Worm (Caenorhabditis elegans) whole organism, L1 larva: ENCODE measurements around the gene nhr-119.

ENCODE experiments used
- C04F5.9 ChIP-seq: sonication (generic microtip); optimal IDR thresholded peaks from 2 replicates; lab custom pipeline; 2016; ENCODE audit warnings: missing genetic modification characterization, missing compliant biosample characterization
- aha-1 ChIP-seq: fragments of 150-350 bp; optimal IDR thresholded peaks from 2 replicates; lab custom pipeline; 2014; ENCODE audit warnings: missing biosample characterization, missing genetic modification characterization
- alr-1 ChIP-seq: fragments of 200-800 bp; sonication (Bioruptor generic); optimal IDR thresholded peaks from 2 replicates; lab custom pipeline; 2018; ENCODE audit warnings: borderline replicate concordance, mild to moderate bottlenecking, missing genetic modification characterization, missing compliant biosample characterization
- aly-2 ChIP-seq: fragments of 150-350 bp; optimal IDR thresholded peaks from 2 replicates; lab custom pipeline; 2014; ENCODE audit warnings: missing biosample characterization, missing genetic modification characterization
- ceh-88 ChIP-seq: fragments of 200-800 bp; sonication (Bioruptor generic); IDR thresholded peaks from 2 replicates; pipeline ENCODE4 v1.3.6; 2022; ENCODE audit warnings: missing genetic modification characterization, missing compliant biosample characterization
- ces-1 ChIP-seq: fragments of 150-350 bp; optimal IDR thresholded peaks from 2 replicates; lab custom pipeline; 2014; ENCODE audit warnings: missing biosample characterization, missing genetic modification reagents, missing genetic modification characterization
- efl-1 ChIP-seq, 4 experiments: fragments of 150-350 bp; optimal IDR thresholded peaks in 3 of 4; peaks in 1 of 4; 1 replicate in 1 of 4; 2 replicates in 3 of 4; lab custom pipeline; 2014; ENCODE audit warnings: missing biosample characterization in 2 of 4, missing genetic modification characterization in 2 of 4, missing genetic modification reagents in 2 of 4
- egl-13 ChIP-seq: sonication (generic microtip); optimal IDR thresholded peaks from 2 replicates; lab custom pipeline; 2016; ENCODE audit warnings: missing genotype, missing genetic modification reagents, missing genetic modification characterization, missing compliant biosample characterization
- fkh-10 ChIP-seq: sonication (generic microtip); optimal IDR thresholded peaks from 2 replicates; lab custom pipeline; 2017; ENCODE audit warnings: missing biosample characterization, missing genetic modification reagents, missing genetic modification characterization
- fkh-4 ChIP-seq: sonication (generic microtip); optimal IDR thresholded peaks from 2 replicates; lab custom pipeline; 2016; ENCODE audit warnings: missing compliant biosample characterization, missing genetic modification characterization, borderline replicate concordance
- fos-1 ChIP-seq: fragments of 150-350 bp; optimal IDR thresholded peaks from 2 replicates; lab custom pipeline; 2014; ENCODE audit warnings: missing biosample characterization, missing genetic modification characterization
- grh-1 ChIP-seq: fragments of 200-800 bp; sonication (Bioruptor generic); IDR thresholded peaks from 2 replicates; pipeline ENCODE4 v1.3.6; 2022; ENCODE audit warnings: missing genetic modification reagents, missing genetic modification characterization, missing compliant biosample characterization
- hlh-17 ChIP-seq: fragments of 200-800 bp; sonication (Bioruptor generic); optimal IDR thresholded peaks from 2 replicates; lab custom pipeline; 2018; ENCODE audit warnings: missing genetic modification characterization, mild to moderate bottlenecking, missing compliant biosample characterization, moderate library complexity, borderline replicate concordance
- hlh-4 ChIP-seq: sonication (generic microtip); optimal IDR thresholded peaks from 2 replicates; lab custom pipeline; 2016; ENCODE audit warnings: mild to moderate bottlenecking, missing genetic modification characterization, missing compliant biosample characterization
- hpl-2 ChIP-seq: fragments of 150-350 bp; optimal IDR thresholded peaks from 2 replicates; lab custom pipeline; 2014; ENCODE audit warnings: missing biosample characterization, missing genetic modification reagents, missing genetic modification characterization
- irx-1 ChIP-seq: sonication (generic microtip); optimal IDR thresholded peaks from 2 replicates; lab custom pipeline; 2016; ENCODE audit warnings: missing genetic modification characterization, missing compliant biosample characterization
- isw-1 ChIP-seq: fragments of 200-800 bp; sonication (Bioruptor generic); IDR thresholded peaks from 2 replicates; pipeline ENCODE4 v1.3.6; 2022; ENCODE audit warnings: missing genetic modification characterization, missing compliant biosample characterization
- jun-1 ChIP-seq: fragments of 150-350 bp; optimal IDR thresholded peaks from 2 replicates; lab custom pipeline; 2014; ENCODE audit warnings: missing biosample characterization, missing genetic modification reagents, missing genetic modification characterization
- lin-13 ChIP-seq: fragments of 150-350 bp; optimal IDR thresholded peaks from 2 replicates; lab custom pipeline; 2014; ENCODE audit warnings: missing biosample characterization, missing genetic modification reagents, missing genetic modification characterization
- lin-14 ChIP-seq: fragments of 200-800 bp; sonication (Bioruptor generic); optimal IDR thresholded peaks from 2 replicates; lab custom pipeline; 2018; ENCODE audit warnings: mild to moderate bottlenecking, missing genetic modification characterization, moderate library complexity, missing compliant biosample characterization
- lin-15B ChIP-seq: fragments of 150-350 bp; sonication (generic microtip); optimal IDR thresholded peaks from 3 replicates; lab custom pipeline; 2014; ENCODE audit warnings: missing biosample characterization, missing genetic modification characterization
- lin-35 ChIP-seq, 2 experiments: fragments of 150-350 bp; optimal IDR thresholded peaks; 2 replicates each; lab custom pipeline; 2014; ENCODE audit warnings: missing biosample characterization in 2 of 2, missing genetic modification characterization in 2 of 2, missing genetic modification reagents in 2 of 2
- lir-3 ChIP-seq: sonication (generic microtip); optimal IDR thresholded peaks from 2 replicates; lab custom pipeline; 2016; ENCODE audit warnings: mild to moderate bottlenecking, missing genetic modification characterization, moderate library complexity, missing compliant biosample characterization; ENCODE audit not compliant: poor library complexity
- mab-9 ChIP-seq: fragments of 200-800 bp; sonication (Bioruptor generic); IDR thresholded peaks from 2 replicates; pipeline ENCODE4 v1.3.6; 2022; ENCODE audit warnings: missing genetic modification reagents, missing genetic modification characterization, missing compliant biosample characterization
- nhr-11 ChIP-seq: fragments of 150-350 bp; optimal IDR thresholded peaks from 2 replicates; lab custom pipeline; 2014; ENCODE audit warnings: missing biosample characterization, missing genetic modification characterization
- nhr-12 ChIP-seq: sonication (generic microtip); optimal IDR thresholded peaks from 2 replicates; lab custom pipeline; 2017; ENCODE audit warnings: missing biosample characterization, missing genetic modification characterization
- nhr-28 ChIP-seq: fragments of 150-350 bp; optimal IDR thresholded peaks from 2 replicates; lab custom pipeline; 2014; ENCODE audit warnings: missing biosample characterization, missing genetic modification characterization
- nhr-47 ChIP-seq: sonication (generic microtip); optimal IDR thresholded peaks from 2 replicates; lab custom pipeline; 2016; ENCODE audit warnings: mild to moderate bottlenecking, missing genetic modification characterization, moderate library complexity, missing compliant biosample characterization
- nhr-76 ChIP-seq: sonication (generic microtip); optimal IDR thresholded peaks from 2 replicates; lab custom pipeline; 2017; ENCODE audit warnings: missing biosample characterization, missing genetic modification characterization
- nhr-77 ChIP-seq: fragments of 150-350 bp; optimal IDR thresholded peaks from 2 replicates; lab custom pipeline; 2014; ENCODE audit warnings: missing biosample characterization, missing genetic modification characterization
- nhr-85 ChIP-seq: sonication (generic microtip); peaks from one replicate; lab custom pipeline; 2016; ENCODE audit warnings: missing genetic modification characterization, inconsistent platforms, missing compliant biosample characterization
- pax-3 ChIP-seq: fragments of 200-800 bp; sonication (Bioruptor generic); optimal IDR thresholded peaks from 2 replicates; lab custom pipeline; 2018; ENCODE audit warnings: mild to moderate bottlenecking, missing genetic modification characterization, moderate library complexity, missing compliant biosample characterization
- skn-1 ChIP-seq: fragments of 150-350 bp; optimal IDR thresholded peaks from 2 replicates; lab custom pipeline; 2014; ENCODE audit warnings: missing biosample characterization, missing genetic modification characterization
- snu-23 ChIP-seq: sonication (generic microtip); optimal IDR thresholded peaks from 2 replicates; lab custom pipeline; 2016; ENCODE audit warnings: missing genetic modification characterization, missing compliant biosample characterization
- sptf-1 ChIP-seq: fragments of 150-350 bp; optimal IDR thresholded peaks from 2 replicates; lab custom pipeline; 2014; ENCODE audit warnings: missing biosample characterization, missing genetic modification characterization
- sup-37 ChIP-seq: fragments of 200-800 bp; sonication (Bioruptor generic); optimal IDR thresholded peaks from 2 replicates; lab custom pipeline; 2018; ENCODE audit warnings: mild to moderate bottlenecking, missing genetic modification characterization, missing compliant biosample characterization
- tbx-2 ChIP-seq: sonication (generic microtip); optimal IDR thresholded peaks from 2 replicates; lab custom pipeline; 2016; ENCODE audit warnings: missing genetic modification characterization, missing compliant biosample characterization
- xbp-1 ChIP-seq: sonication (generic microtip); optimal IDR thresholded peaks from 2 replicates; lab custom pipeline; 2016; ENCODE audit warnings: missing genetic modification characterization, missing compliant biosample characterization
- zag-1 ChIP-seq: fragments of 150-350 bp; optimal IDR thresholded peaks from 2 replicates; lab custom pipeline; 2014; ENCODE audit warnings: missing biosample characterization, missing genetic modification characterization
- zip-4 ChIP-seq: fragments of 200-800 bp; sonication (Bioruptor generic); optimal IDR thresholded peaks from 2 replicates; lab custom pipeline; 2018; ENCODE audit warnings: mild to moderate bottlenecking, missing genetic modification characterization, moderate library complexity, missing compliant biosample characterization

The nhr-119 gene

ce11 chrII:2800550-2801233 lies at the start of gene nhr-119 (continued):
- peak; percentile 4 for TF ChIP-seq skn-1
- TF ChIP-seq alr-1 = no peak
- TF ChIP-seq nhr-76 (tag; lab: Kevin White, UChicago) = no peak
- TF ChIP-seq sptf-1 (tag; lab: Kevin White, UChicago) = no peak
- TF ChIP-seq zag-1 (tag; lab: Kevin White, UChicago) = no peak
- peak; percentile 71 for TF ChIP-seq grh-1 (GFP tag; lab: Robert Waterston, UW)
- peak; percentile 61 to 65 for TF ChIP-seq efl-1 (optimal IDR thresholded peaks at IDR 0.05; lab: Kevin White, UChicago)
- peak; percentile 23 to 95 for TF ChIP-seq efl-1 (GFP tag; optimal IDR thresholded peaks at IDR 0.05 in 1 of 2; lab: Kevin White, UChicago)
- TF ChIP-seq irx-1 (tag; lab: Kevin White, UChicago) = peak; percentile 28
- no peak for TF ChIP-seq hlh-17 (GFP tag; lab: Kevin White, UChicago)
- TF ChIP-seq egl-13 (tag; lab: Kevin White, UChicago) = no peak
- TF ChIP-seq xbp-1 (tag; lab: Kevin White, UChicago) = peak; percentile 50
- TF ChIP-seq sup-37 (GFP tag; lab: Kevin White, UChicago) = no peak
- TF ChIP-seq tbx-2 (tag; lab: Kevin White, UChicago) = peak; percentile 77
- no peak for TF ChIP-seq fos-1 (tag; lab: Kevin White, UChicago)
- peak; percentile 83 for TF ChIP-seq lin-14
- no peak for TF ChIP-seq pax-3 (tag; lab: Kevin White, UChicago)
- no peak for TF ChIP-seq nhr-12 (tag; lab: Kevin White, UChicago)
- TF ChIP-seq C04F5.9 (tag; lab: Kevin White, UChicago) = no peak
- TF ChIP-seq ces-1 (GFP tag; lab: Kevin White, UChicago) = no peak
- no peak for TF ChIP-seq hlh-4 (tag; lab: Kevin White, UChicago)
- TF ChIP-seq nhr-77 (tag; lab: Kevin White, UChicago) = peak; percentile 27
- no peak for TF ChIP-seq lir-3 (tag; lab: Kevin White, UChicago)
- peak; percentile 98 for TF ChIP-seq nhr-85 (tag; lab: Kevin White, UChicago)
- TF ChIP-seq aly-2 (tag; lab: Kevin White, UChicago) = no peak
- no peak for TF ChIP-seq mab-9 (GFP tag; lab: Robert Waterston, UW)
- no peak for TF ChIP-seq fkh-4
- TF ChIP-seq ceh-88 (GFP tag; lab: Robert Waterston, UW) = no peak
- peak; percentile 26 for TF ChIP-seq lin-13
- no peak for TF ChIP-seq zip-4 (GFP tag; lab: Kevin White, UChicago)
- TF ChIP-seq hpl-2 (GFP tag; lab: Kevin White, UChicago) = no peak
- peak; percentile 77 for TF ChIP-seq nhr-47 (tag; lab: Kevin White, UChicago)
- no peak for TF ChIP-seq isw-1 (GFP tag; lab: Robert Waterston, UW)

- TF ChIP-seq nhr-77 (tag; lab: Kevin White, UChicago) (no peak), fkh-10 (no peak), efl-1 (optimal IDR thresholded peaks at IDR 0.05; lab: Kevin White, UChicago) (no peak), efl-1 (GFP tag; optimal IDR thresholded peaks at IDR 0.05 in 1 of 2; lab: Kevin White, UChicago) (no peak), isw-1 (GFP tag; lab: Robert Waterston, UW) (no peak), nhr-11 (no peak), jun-1 (tag; lab: Kevin White, UChicago) (no peak), nhr-28 (tag; lab: Kevin White, UChicago) (no peak)
- TF ChIP-seq, all 84 proteins: peak for 0
Measured at ce11 chrII:2846552-2846951, 46.2 kb upstream of the nhr-119 start.

- TF ChIP-seq snu-23 (no peak), skn-1 (no peak), lin-35 (GFP tag; optimal IDR thresholded peaks at IDR 0.05; lab: Kevin White, UChicago) (no peak), aha-1 (tag; lab: Kevin White, UChicago) (no peak), grh-1 (GFP tag; lab: Robert Waterston, UW) (no peak), nhr-77 (tag; lab: Kevin White, UChicago) (no peak), tbx-2 (tag; lab: Kevin White, UChicago) (no peak), lin-15B (tag; lab: Kevin White, UChicago) (no peak)
Measured at ce11 chrII:2845674-2846073, 45.3 kb upstream of the nhr-119 start.
